Worm (Caenorhabditis elegans) whole organism, midembryonic: Measurements from ENCODE around the gene dlat-2.

Experiments
- flt-1 ChIP-seq: fragments of 200-800 bp; sonication (Bioruptor generic); IDR thresholded peaks from 2 replicates; pipeline ENCODE4 v1.3.6; 2022; ENCODE audit warnings: missing genetic modification characterization, missing compliant biosample characterization
- klf-2 ChIP-seq: fragments of 200-800 bp; sonication (Bioruptor generic); conservative IDR thresholded peaks from 2 replicates; pipeline ENCODE4 v1.3.6; 2022; ENCODE audit warnings: missing genetic modification reagents, missing genetic modification characterization, missing compliant biosample characterization
- med-1 ChIP-seq: sonication (generic microtip); optimal IDR thresholded peaks from 2 replicates; lab custom pipeline; 2017; ENCODE audit warnings: missing genetic modification characterization, mild to moderate bottlenecking, missing compliant biosample characterization, antibody characterized with exemption, missing genetic modification reagents; ENCODE audit not compliant: insufficient read depth
- tab-1 ChIP-seq: fragments of 200-800 bp; sonication (Bioruptor generic); IDR thresholded peaks from 2 replicates; pipeline ENCODE4 v1.3.6; 2022; ENCODE audit warnings: missing genetic modification characterization, missing compliant biosample characterization
- ztf-29 ChIP-seq: fragments of 200-800 bp; sonication (Bioruptor generic); IDR thresholded peaks from 2 replicates; pipeline ENCODE4 v1.3.6; 2022; ENCODE audit warnings: missing genetic modification reagents, missing genetic modification characterization, missing compliant biosample characterization

ce11 chrIV:17413343-17413742 is 32.9 kb downstream of the dlat-2 start:
- TF ChIP-seq med-1 (GFP tag; lab: Kevin White, UChicago) = no peak
- TF ChIP-seq flt-1 = no peak
- TF ChIP-seq ztf-29 (GFP tag; lab: Robert Waterston, UW) = no peak
- no peak for TF ChIP-seq tab-1 (GFP tag; lab: Robert Waterston, UW)
- no peak for TF ChIP-seq klf-2 (GFP tag; lab: Robert Waterston, UW)
